Worm (Caenorhabditis elegans): ENCODE data around the gene col-165.

Gene col-165

DNA sequence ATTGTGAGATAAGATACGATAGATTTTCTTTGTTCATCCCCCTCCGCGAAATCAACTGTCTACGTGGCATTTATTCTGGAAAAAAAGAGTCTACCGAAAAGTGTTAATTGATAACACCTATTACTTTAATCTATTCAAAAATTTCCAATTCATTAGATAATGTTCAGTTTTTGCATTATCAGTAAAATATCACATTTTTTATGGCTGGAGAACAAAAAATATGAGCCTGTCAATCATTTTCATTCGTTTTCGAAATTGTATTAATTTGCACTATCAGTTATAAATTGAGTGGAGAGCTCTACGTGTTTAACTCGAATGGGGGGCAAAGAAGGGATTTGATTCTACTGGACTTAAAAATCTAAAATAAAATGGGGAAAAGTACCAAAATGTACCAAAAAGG lies 5.6 kb downstream of the col-165 start:
- TF ChIP-seq hlh-4 (tag; optimal IDR thresholded peaks at IDR 0.05) = no peak
- TF ChIP-seq lsy-2 (tag; optimal IDR thresholded peaks at IDR 0.05) = no peak
- TF ChIP-seq fkh-8 (tag; optimal IDR thresholded peaks at IDR 0.05) = no peak
- no peak for TF ChIP-seq hpl-2 (GFP tag; optimal IDR thresholded peaks at IDR 0.05)
- no peak for TF ChIP-seq zag-1 (tag; optimal IDR thresholded peaks at IDR 0.05)
- no peak for TF ChIP-seq nhr-71 (tag; optimal IDR thresholded peaks at IDR 0.05)
- no peak for TF ChIP-seq nhr-47 (tag; optimal IDR thresholded peaks at IDR 0.05)
- TF ChIP-seq dsc-1 (tag; optimal IDR thresholded peaks at IDR 0.05) = no peak
- TF ChIP-seq nhr-85 (tag) = no peak
- no peak for TF ChIP-seq dpl-1 (GFP tag; optimal IDR thresholded peaks at IDR 0.05)
- no peak for TF ChIP-seq nhr-76 (tag; optimal IDR thresholded peaks at IDR 0.05)
- no peak for TF ChIP-seq fkh-4 (tag; optimal IDR thresholded peaks at IDR 0.05; ENCODE audit: borderline replicate concordance)
- no peak for TF ChIP-seq unc-98 (GFP tag; IDR thresholded peaks at IDR 0.05)
- no peak for TF ChIP-seq elt-2 (tag; optimal IDR thresholded peaks at IDR 0.05)
- no peak for TF ChIP-seq grh-1 (GFP tag; IDR thresholded peaks at IDR 0.05)
- TF ChIP-seq efl-3 (GFP tag; optimal IDR thresholded peaks at IDR 0.05) = no peak
- TF ChIP-seq ceh-63 (GFP tag; optimal IDR thresholded peaks at IDR 0.05) = no peak
- TF ChIP-seq mep-1 (tag; optimal IDR thresholded peaks at IDR 0.05) = no peak
- no peak for TF ChIP-seq egl-27 (tag; optimal IDR thresholded peaks at IDR 0.05)

ce11 chrX:4362522-4362921 lies 9.1 kb downstream of the col-165 start, which contains the start of gene F14H12.7:
F14H12.7 (minus strand) TSS chrX:4362622.
- TF ChIP-seq nhr-237 (tag; optimal IDR thresholded peaks at IDR 0.05) (no peak), pag-3 (tag; optimal IDR thresholded peaks at IDR 0.05; ENCODE audit: borderline replicate concordance, insufficient read depth) (no peak), fkh-10 (GFP tag; optimal IDR thresholded peaks at IDR 0.05) (no peak), efl-3 (GFP tag; optimal IDR thresholded peaks at IDR 0.05) (no peak), pqm-1 (tag; optimal IDR thresholded peaks at IDR 0.05) (no peak), zip-4 (GFP tag; optimal IDR thresholded peaks at IDR 0.05) (no peak), lir-3 (tag; optimal IDR thresholded peaks at IDR 0.05; ENCODE audit: poor library complexity) (no peak), ces-1 (GFP tag; optimal IDR thresholded peaks at IDR 0.05) (no peak), nhr-19 (GFP tag; conservative IDR thresholded peaks at IDR 0.05) (no peak), ceh-88 (GFP tag; IDR thresholded peaks at IDR 0.05) (no peak)

DNA sequence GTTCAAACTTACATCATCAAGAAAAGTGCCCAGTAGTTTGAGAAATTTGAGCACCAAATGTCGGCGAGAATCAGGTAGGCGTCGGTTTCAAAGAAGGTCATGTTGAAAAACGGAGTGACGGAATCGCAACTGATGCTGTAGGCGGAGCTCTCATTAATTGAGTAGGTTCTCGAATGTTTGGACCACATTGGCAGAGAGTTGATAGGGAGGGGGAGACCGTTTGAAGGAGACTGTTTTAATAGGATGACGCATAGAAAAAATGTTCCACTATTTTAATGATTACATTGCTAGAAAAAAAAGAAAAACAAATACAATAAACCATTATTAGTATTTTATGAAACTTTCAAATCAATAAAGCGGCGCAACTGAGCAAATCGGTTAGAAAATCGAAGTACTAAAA lies 9.8 kb downstream of the col-165 start, which contains the start of gene F14H12.17:
F14H12.17 (minus strand) TSS at position 101 of the 400 bp plus-strand sequence.
- TF ChIP-seq pqm-1 (tag; optimal IDR thresholded peaks at IDR 0.05) = no peak
- TF ChIP-seq snpc-4 (tag; optimal IDR thresholded peaks at IDR 0.05) = no peak
- TF ChIP-seq ztf-4 (tag; optimal IDR thresholded peaks at IDR 0.05) = no peak

DNA sequence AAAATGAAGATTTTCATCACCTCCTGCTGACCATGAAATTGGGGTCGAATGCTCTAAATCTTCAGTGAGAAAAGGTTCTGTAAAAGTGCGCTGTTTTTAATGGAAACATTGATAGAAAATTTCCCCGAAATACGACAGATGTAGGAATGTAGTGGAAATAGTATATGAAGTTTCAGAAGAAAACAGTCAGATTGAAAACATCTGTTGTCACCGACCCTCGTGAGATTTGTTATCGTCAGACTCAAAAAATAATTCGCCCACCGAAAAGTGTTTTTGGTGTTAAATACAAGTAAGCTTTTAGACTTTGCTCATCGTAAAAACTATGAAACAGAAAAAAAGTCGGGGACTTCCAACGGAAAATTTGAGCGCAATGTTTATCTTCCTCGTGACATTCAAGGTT lies 11.5 kb downstream of the col-165 start, which contains the start of gene F14H12.8:
F14H12.8 (minus strand) TSS at position 101 of the 400 bp plus-strand sequence.
- no peak for TF ChIP-seq aha-1 (tag; optimal IDR thresholded peaks at IDR 0.05)
- no peak for TF ChIP-seq ceh-90 (tag; optimal IDR thresholded peaks at IDR 0.05)
- TF ChIP-seq ceh-88 (GFP tag; IDR thresholded peaks at IDR 0.05) = no peak
- TF ChIP-seq nhr-84 (tag; optimal IDR thresholded peaks at IDR 0.05) = no peak
- TF ChIP-seq tlp-1 (tag; optimal IDR thresholded peaks at IDR 0.05) = no peak
- no peak for TF ChIP-seq lin-35 (GFP tag; optimal IDR thresholded peaks at IDR 0.05)
- TF ChIP-seq nhr-47 (tag; optimal IDR thresholded peaks at IDR 0.05) = no peak
- TF ChIP-seq nhr-28 (tag; optimal IDR thresholded peaks at IDR 0.05) = no peak
- TF ChIP-seq F16B12.6 (tag; optimal IDR thresholded peaks at IDR 0.05) = no peak
- no peak for TF ChIP-seq lir-3 (tag; optimal IDR thresholded peaks at IDR 0.05; ENCODE audit: poor library complexity)
- no peak for TF ChIP-seq lin-14 (GFP tag; optimal IDR thresholded peaks at IDR 0.05)
- no peak for TF ChIP-seq nhr-20 (tag; optimal IDR thresholded peaks at IDR 0.05)
- no peak for TF ChIP-seq ztf-11 (tag; optimal IDR thresholded peaks at IDR 0.05)
- no peak for TF ChIP-seq nhr-85 (tag)
- no peak for TF ChIP-seq elt-2 (tag; optimal IDR thresholded peaks at IDR 0.05)
- TF ChIP-seq unc-98 (GFP tag; IDR thresholded peaks at IDR 0.05) = no peak
- no peak for TF ChIP-seq swsn-7 (tag; optimal IDR thresholded peaks at IDR 0.05)
- no peak for TF ChIP-seq mef-2 (tag; optimal IDR thresholded peaks at IDR 0.05)
- TF ChIP-seq C34B4.2 (tag; optimal IDR thresholded peaks at IDR 0.05) = no peak

Measured in whole organism, L1 larva.